Worm (Caenorhabditis elegans) whole organism, young adult: ENCODE data around the gene gcsh-1.

Experiments used
- B0261.1 ChIP-seq: sonication (generic microtip); optimal IDR thresholded peaks from 2 replicates; lab custom pipeline; 2016; ENCODE audit warnings: mild to moderate bottlenecking, missing genetic modification characterization, moderate library complexity, missing compliant biosample characterization
- F10E7.11 ChIP-seq: sonication (generic microtip); optimal IDR thresholded peaks from 2 replicates; lab custom pipeline; 2017; ENCODE audit warnings: mild to moderate bottlenecking, missing genetic modification characterization, moderate library complexity, missing compliant biosample characterization
- F23B12.7 ChIP-seq: sonication (generic microtip); optimal IDR thresholded peaks from 2 replicates; lab custom pipeline; 2017; ENCODE audit warnings: missing genetic modification characterization, mild to moderate bottlenecking, missing compliant biosample characterization, antibody characterized with exemption, moderate library complexity; ENCODE audit not compliant: insufficient read depth
- F39B2.1 ChIP-seq: fragments of 200-800 bp; sonication (Bioruptor generic); IDR thresholded peaks from 2 replicates; pipeline ENCODE4 v1.3.6; 2022; ENCODE audit warnings: missing genetic modification reagents, missing genetic modification characterization, missing compliant biosample characterization
- F49E8.2 ChIP-seq: sonication (generic microtip); optimal IDR thresholded peaks from 3 replicates; lab custom pipeline; 2017; ENCODE audit warnings: missing genetic modification characterization, mild to moderate bottlenecking, missing compliant biosample characterization, antibody characterized with exemption, moderate library complexity; ENCODE audit not compliant: insufficient read depth
- F52B5.7 ChIP-seq: sonication (generic microtip); optimal IDR thresholded peaks from 2 replicates; lab custom pipeline; 2016; ENCODE audit warnings: mild to moderate bottlenecking, missing genetic modification characterization, missing compliant biosample characterization
- F57A8.1 ChIP-seq: fragments of 200-800 bp; sonication (Bioruptor generic); optimal IDR thresholded peaks from 2 replicates; lab custom pipeline; 2018; ENCODE audit warnings: mild to moderate bottlenecking, missing genetic modification characterization, moderate library complexity, missing compliant biosample characterization
- F57C9.4 ChIP-seq: sonication (generic microtip); optimal IDR thresholded peaks from 2 replicates; lab custom pipeline; 2017; ENCODE audit warnings: mild to moderate bottlenecking, missing genetic modification characterization, missing compliant biosample characterization
- T07F8.4 ChIP-seq: sonication (generic microtip); optimal IDR thresholded peaks from 2 replicates; lab custom pipeline; 2016; ENCODE audit warnings: mild to moderate bottlenecking, missing genetic modification characterization, moderate library complexity, missing compliant biosample characterization
- Y53G8AR.9 ChIP-seq: fragments of 200-800 bp; sonication (Bioruptor generic); conservative IDR thresholded peaks from 2 replicates; pipeline ENCODE4 v1.3.6; 2022; ENCODE audit warnings: missing genetic modification reagents, missing genetic modification characterization, missing compliant biosample characterization
- Y95B8A.8 ChIP-seq: fragments of 200-800 bp; sonication (Bioruptor generic); IDR thresholded peaks from 2 replicates; pipeline ENCODE4 v1.3.6; 2022; ENCODE audit warnings: missing genetic modification reagents, missing genetic modification characterization, missing compliant biosample characterization
- akir-1 ChIP-seq: fragments of 200-800 bp; sonication (Bioruptor generic); optimal IDR thresholded peaks from 2 replicates; lab custom pipeline; 2018; ENCODE audit warnings: mild to moderate bottlenecking, missing genetic modification characterization, moderate library complexity, missing compliant biosample characterization
- ama-1 ChIP-seq, 3 experiments: fragments of 150-350 bp in 1 of 3; sonication (generic microtip) in 2 of 3; optimal IDR thresholded peaks; 2 replicates each; lab custom pipeline; 2014 to 2018; ENCODE audit warnings: missing biosample characterization in 2 of 3, missing genetic modification characterization in 2 of 3, missing genetic modification reagents in 2 of 3
- atf-7 ChIP-seq: sonication (generic microtip); optimal IDR thresholded peaks from 2 replicates; lab custom pipeline; 2017; ENCODE audit warnings: mild to moderate bottlenecking, missing genetic modification characterization, missing compliant biosample characterization
- athp-1 ChIP-seq: sonication (generic microtip); optimal IDR thresholded peaks from 2 replicates; lab custom pipeline; 2017; ENCODE audit warnings: mild to moderate bottlenecking, missing genetic modification characterization, missing compliant biosample characterization
- attf-6 ChIP-seq: fragments of 200-800 bp; sonication (Bioruptor generic); IDR thresholded peaks from 2 replicates; pipeline ENCODE4 v1.3.6; 2022; ENCODE audit warnings: missing genetic modification reagents, missing genetic modification characterization, missing compliant biosample characterization
- bed-1 ChIP-seq: fragments of 200-800 bp; sonication (Bioruptor generic); IDR thresholded peaks from 2 replicates; pipeline ENCODE4 v1.3.6; 2022; ENCODE audit warnings: missing genetic modification reagents, missing genetic modification characterization, missing compliant biosample characterization
- cebp-1 ChIP-seq, 2 experiments: fragments of 200-800 bp in 1 of 2; sonication (Bioruptor generic) in 1 of 2; sonication (generic microtip) in 1 of 2; IDR thresholded peaks in 1 of 2; optimal IDR thresholded peaks in 1 of 2; 2 replicates each; pipeline versions ENCODE4 v1.3.6 to Lab custom; 2017 to 2022; ENCODE audit warnings: missing compliant biosample characterization in 2 of 2, missing genetic modification characterization in 2 of 2, mild to moderate bottlenecking in 1 of 2, missing genetic modification reagents in 1 of 2, moderate library complexity in 1 of 2
- cebp-2 ChIP-seq: fragments of 200-800 bp; sonication (Bioruptor generic); IDR thresholded peaks from 2 replicates; pipeline ENCODE4 v1.3.6; 2022; ENCODE audit warnings: missing genetic modification characterization, missing compliant biosample characterization
- ceh-58 ChIP-seq: fragments of 200-800 bp; sonication (Bioruptor generic); IDR thresholded peaks from 2 replicates; pipeline ENCODE4 v1.3.6; 2022; ENCODE audit warnings: missing genetic modification characterization, missing compliant biosample characterization
- ceh-91 ChIP-seq: fragments of 200-800 bp; sonication (Bioruptor generic); IDR thresholded peaks from 2 replicates; pipeline ENCODE4 v1.3.6; 2022; ENCODE audit warnings: missing genetic modification reagents, missing genetic modification characterization, missing compliant biosample characterization
- egl-44 ChIP-seq: fragments of 200-800 bp; sonication (Bioruptor generic); IDR thresholded peaks from 2 replicates; pipeline ENCODE4 v1.3.6; 2022; ENCODE audit warnings: missing genetic modification reagents, missing genetic modification characterization, missing compliant biosample characterization
- egrh-3 ChIP-seq: fragments of 200-800 bp; sonication (Bioruptor generic); IDR thresholded peaks from 2 replicates; pipeline ENCODE4 v1.3.6; 2022; ENCODE audit warnings: missing genetic modification reagents, missing genetic modification characterization, missing compliant biosample characterization
- ets-4 ChIP-seq: fragments of 200-800 bp; sonication (Bioruptor generic); optimal IDR thresholded peaks from 2 replicates; lab custom pipeline; 2018; ENCODE audit warnings: mild to moderate bottlenecking, missing genetic modification characterization, missing compliant biosample characterization
- hlh-26 ChIP-seq: fragments of 200-800 bp; sonication (Bioruptor generic); conservative IDR thresholded peaks from 2 replicates; pipeline ENCODE4 v1.3.6; 2022; ENCODE audit warnings: missing genetic modification reagents, missing genetic modification characterization, missing compliant biosample characterization
- hmg-1.2 ChIP-seq: fragments of 200-800 bp; sonication (Bioruptor generic); IDR thresholded peaks from 2 replicates; pipeline ENCODE4 v1.3.6; 2022; ENCODE audit warnings: missing genetic modification reagents, missing genetic modification characterization, missing compliant biosample characterization
- lag-1 ChIP-seq: fragments of 200-800 bp; sonication (Bioruptor generic); IDR thresholded peaks from 2 replicates; pipeline ENCODE4 v1.3.6; 2022; ENCODE audit warnings: missing genetic modification reagents, missing genetic modification characterization, missing compliant biosample characterization
- lin-26 ChIP-seq: fragments of 200-800 bp; sonication (Bioruptor generic); IDR thresholded peaks from 2 replicates; pipeline ENCODE4 v1.3.6; 2022; ENCODE audit warnings: missing genetic modification reagents, missing genetic modification characterization, missing compliant biosample characterization
- lin-35 ChIP-seq, 3 experiments: fragments of 150-350 bp in 2 of 3; sonication (generic microtip) in 1 of 3; optimal IDR thresholded peaks; 2 replicates each; lab custom pipeline; 2014 to 2018; ENCODE audit warnings: missing biosample characterization in 3 of 3, missing genetic modification characterization in 3 of 3, missing genetic modification reagents in 3 of 3
- lin-40 ChIP-seq: sonication (generic microtip); optimal IDR thresholded peaks from 2 replicates; lab custom pipeline; 2016; ENCODE audit warnings: missing genetic modification characterization, mild to moderate bottlenecking, missing compliant biosample characterization, missing genotype, missing genetic modification reagents
- lin-54 ChIP-seq: fragments of 200-800 bp; sonication (Bioruptor generic); optimal IDR thresholded peaks from 2 replicates; lab custom pipeline; 2018; ENCODE audit warnings: mild to moderate bottlenecking, missing genetic modification characterization, missing compliant biosample characterization
- madf-10 ChIP-seq: sonication (generic microtip); optimal IDR thresholded peaks from 2 replicates; lab custom pipeline; 2016; ENCODE audit warnings: mild to moderate bottlenecking, missing genetic modification characterization, missing compliant biosample characterization
- madf-3 ChIP-seq: fragments of 200-800 bp; sonication (Bioruptor generic); IDR thresholded peaks from 2 replicates; pipeline ENCODE4 v1.3.6; 2022; ENCODE audit warnings: missing genetic modification reagents, missing genetic modification characterization, missing compliant biosample characterization
- madf-6 ChIP-seq: fragments of 200-800 bp; sonication (Bioruptor generic); IDR thresholded peaks from 2 replicates; pipeline ENCODE4 v1.3.6; 2022; ENCODE audit warnings: missing genetic modification reagents, missing genetic modification characterization, missing compliant biosample characterization
- madf-8 ChIP-seq: fragments of 200-800 bp; sonication (Bioruptor generic); conservative IDR thresholded peaks from 2 replicates; pipeline ENCODE4 v1.3.6; 2022; ENCODE audit warnings: missing genetic modification reagents, missing genetic modification characterization, missing compliant biosample characterization
- mcd-1 ChIP-seq: fragments of 200-800 bp; sonication (Bioruptor generic); IDR thresholded peaks from 2 replicates; pipeline ENCODE4 v1.3.6; 2022; ENCODE audit warnings: missing genetic modification reagents, missing genetic modification characterization, missing compliant biosample characterization
- nfyb-1 ChIP-seq: fragments of 200-800 bp; sonication (Bioruptor generic); IDR thresholded peaks from 2 replicates; pipeline ENCODE4 v1.3.6; 2022; ENCODE audit warnings: missing genetic modification reagents, missing genetic modification characterization, missing compliant biosample characterization
- nhr-120 ChIP-seq: fragments of 200-800 bp; sonication (Bioruptor generic); IDR thresholded peaks from 2 replicates; pipeline ENCODE4 v1.3.6; 2022; ENCODE audit warnings: missing genetic modification characterization, missing compliant biosample characterization
- nhr-27 ChIP-seq: fragments of 200-800 bp; sonication (Bioruptor generic); optimal IDR thresholded peaks from 2 replicates; lab custom pipeline; 2018; ENCODE audit warnings: mild to moderate bottlenecking, missing genetic modification characterization, moderate library complexity, missing compliant biosample characterization
- sea-2 ChIP-seq: fragments of 200-800 bp; sonication (Bioruptor generic); IDR thresholded peaks from 2 replicates; pipeline ENCODE4 v1.3.6; 2022; ENCODE audit warnings: missing genetic modification characterization, missing compliant biosample characterization
- snpc-1.3 ChIP-seq: sonication (generic microtip); optimal IDR thresholded peaks from 2 replicates; lab custom pipeline; 2017; ENCODE audit warnings: missing genetic modification characterization, mild to moderate bottlenecking, missing compliant biosample characterization, antibody characterized with exemption, moderate library complexity, missing genotype, missing genetic modification reagents; ENCODE audit not compliant: insufficient read depth
- somi-1 ChIP-seq: fragments of 200-800 bp; sonication (Bioruptor generic); optimal IDR thresholded peaks from 2 replicates; lab custom pipeline; 2018; ENCODE audit warnings: mild to moderate bottlenecking, missing genetic modification characterization, missing compliant biosample characterization
- xnd-1 ChIP-seq: sonication (generic microtip); optimal IDR thresholded peaks from 2 replicates; lab custom pipeline; 2016; ENCODE audit warnings: missing genotype, missing genetic modification reagents, missing genetic modification characterization, missing compliant biosample characterization
- zfh-2 ChIP-seq: fragments of 200-800 bp; sonication (Bioruptor generic); conservative IDR thresholded peaks from 2 replicates; pipeline ENCODE4 v1.3.6; 2022; ENCODE audit warnings: missing genetic modification reagents, missing genetic modification characterization, missing compliant biosample characterization
- zim-3 ChIP-seq: sonication (generic microtip); optimal IDR thresholded peaks from 2 replicates; lab custom pipeline; 2017; ENCODE audit warnings: mild to moderate bottlenecking, missing genetic modification characterization, moderate library complexity, missing compliant biosample characterization
- ztf-25 ChIP-seq: fragments of 200-800 bp; sonication (Bioruptor generic); IDR thresholded peaks from 2 replicates; pipeline ENCODE4 v1.3.6; 2022; ENCODE audit warnings: missing genetic modification reagents, missing genetic modification characterization, missing compliant biosample characterization
- ztf-3 ChIP-seq: fragments of 200-800 bp; sonication (Bioruptor generic); optimal IDR thresholded peaks from 2 replicates; lab custom pipeline; 2018; ENCODE audit warnings: mild to moderate bottlenecking, missing genetic modification characterization, missing compliant biosample characterization
- ztf-6 ChIP-seq: fragments of 200-800 bp; sonication (Bioruptor generic); IDR thresholded peaks from 2 replicates; pipeline ENCODE4 v1.3.6; 2022; ENCODE audit warnings: missing genetic modification reagents, missing genetic modification characterization, missing compliant biosample characterization

gcsh-1 gene

ce11 chrX:14490486-14490885 lies 24.4 kb downstream of the gcsh-1 start:
- TF ChIP-seq nhr-120 (no peak), zim-3 (tag; lab: Kevin White, UChicago) (no peak), lag-1 (no peak), F23B12.7 (tag; lab: Kevin White, UChicago) (no peak), nfyb-1 (GFP tag; lab: Robert Waterston, UW) (no peak), ztf-3 (GFP tag; lab: Kevin White, UChicago) (no peak), T07F8.4 (tag; lab: Kevin White, UChicago) (no peak), Y53G8AR.9 (no peak), bed-1 (0 out of 2 replicates have a peak, but pooled peaks have one; percentile 70), ztf-25 (no peak), lin-54 (no peak), F10E7.11 (tag; lab: Kevin White, UChicago) (no peak), madf-10 (tag; lab: Kevin White, UChicago) (no peak), hlh-26 (no peak), nhr-27 (no peak), lin-35 (GFP tag; optimal IDR thresholded peaks at IDR 0.05; lab: Kevin White, UChicago) (no peak), egrh-3 (GFP tag; lab: Robert Waterston, UW) (peak; percentile 93), B0261.1 (tag; lab: Kevin White, UChicago) (no peak), lin-26 (GFP tag; lab: Robert Waterston, UW) (no peak), ceh-58 (GFP tag; lab: Robert Waterston, UW) (no peak), somi-1 (no peak), lin-40 (tag; lab: Kevin White, UChicago) (no peak), madf-3 (GFP tag; lab: Robert Waterston, UW) (no peak), cebp-2 (GFP tag; lab: Robert Waterston, UW) (no peak), madf-6 (no peak), F57C9.4 (no peak), Y95B8A.8 (GFP tag; lab: Robert Waterston, UW) (no peak), atf-7 (no peak), F57A8.1 (GFP tag; lab: Kevin White, UChicago) (no peak), attf-6 (GFP tag; lab: Robert Waterston, UW) (no peak), madf-8 (no peak), F52B5.7 (tag; lab: Kevin White, UChicago) (no peak), ets-4 (GFP tag; lab: Kevin White, UChicago) (no peak), athp-1 (tag; lab: Kevin White, UChicago) (no peak), akir-1 (GFP tag; lab: Kevin White, UChicago) (no peak), ama-1 (optimal IDR thresholded peaks at IDR 0.05; lab: Kevin White, UChicago) (no peak), ama-1 (GFP tag; optimal IDR thresholded peaks at IDR 0.05; lab: Kevin White, UChicago) (no peak), ztf-6 (GFP tag; lab: Robert Waterston, UW) (no peak), zfh-2 (GFP tag; lab: Robert Waterston, UW) (peak; percentile 83), cebp-1 (GFP tag; IDR thresholded peaks at IDR 0.05; lab: Robert Waterston, UW) (no peak), cebp-1 (tag; optimal IDR thresholded peaks at IDR 0.05; lab: Kevin White, UChicago) (no peak), F49E8.2 (tag; lab: Kevin White, UChicago) (no peak), hmg-1.2 (GFP tag; lab: Robert Waterston, UW) (no peak), mcd-1 (GFP tag; lab: Robert Waterston, UW) (peak; percentile 38), ceh-91 (GFP tag; lab: Robert Waterston, UW) (no peak), egl-44 (GFP tag; lab: Robert Waterston, UW) (no peak), F39B2.1 (GFP tag; lab: Robert Waterston, UW) (0 out of 2 replicates have a peak, but pooled peaks have one; percentile 42), snpc-1.3 (no peak), xnd-1 (tag; lab: Kevin White, UChicago) (no peak), sea-2 (0 out of 2 replicates have a peak, but pooled peaks have one; percentile 37)
